Worm (Caenorhabditis elegans) whole organism, L4/young adult: Measurements from ENCODE around the gene T16G12.12.

ENCODE experiments used
- W03F9.2 ChIP-seq: fragments of 150-350 bp; optimal IDR thresholded peaks from 2 replicates; lab custom pipeline; 2014; ENCODE audit warnings: missing biosample characterization, missing genetic modification characterization
- dao-5 ChIP-seq: sonication (generic microtip); optimal IDR thresholded peaks from 2 replicates; lab custom pipeline; 2016; ENCODE audit warnings: missing genotype, missing genetic modification characterization, moderate library complexity, missing compliant biosample characterization
- him-1 ChIP-seq: sonication (generic microtip); optimal IDR thresholded peaks from 2 replicates; lab custom pipeline; 2016; ENCODE audit warnings: missing genotype, missing genetic modification reagents, missing genetic modification characterization, missing compliant biosample characterization

ce11 chrIII:10037150-10037549, 16.3 kb upstream of the T16G12.12 start, which contains the start of gene M04D8.7:
- TF ChIP-seq W03F9.2, result no peak
- TF ChIP-seq dao-5 (tag; lab: Kevin White, UChicago), result no peak
- no peak for TF ChIP-seq him-1 (tag; lab: Kevin White, UChicago)
